Worm (Caenorhabditis elegans) whole organism, mixed stage, embryonic: Measurements from ENCODE around the gene Y46G5A.14.

Experiments used
- bed-3 ChIP-seq: fragments of 200-800 bp; sonication (Bioruptor generic); optimal IDR thresholded peaks from 3 replicates; lab custom pipeline; 2018; ENCODE audit warnings: mild to moderate bottlenecking, missing genetic modification characterization, moderate library complexity, missing compliant biosample characterization
- ceh-39 ChIP-seq: fragments of 150-350 bp; optimal IDR thresholded peaks from 2 replicates; lab custom pipeline; 2014; ENCODE audit warnings: missing biosample characterization, missing genetic modification characterization
- ceh-83 ChIP-seq: fragments of 200-800 bp; sonication (Bioruptor generic); optimal IDR thresholded peaks from 2 replicates; lab custom pipeline; 2018; ENCODE audit warnings: mild to moderate bottlenecking, missing genetic modification characterization, missing compliant biosample characterization
- cnd-1 ChIP-seq: fragments of 200-800 bp; sonication (Bioruptor generic); optimal IDR thresholded peaks from 2 replicates; lab custom pipeline; 2018; ENCODE audit warnings: mild to moderate bottlenecking, missing genetic modification characterization, missing compliant biosample characterization
- lsy-2 ChIP-seq: fragments of 150-350 bp; optimal IDR thresholded peaks from 2 replicates; lab custom pipeline; 2014; ENCODE audit warnings: missing biosample characterization, missing genetic modification characterization
- nhr-12 ChIP-seq: fragments of 150-350 bp; optimal IDR thresholded peaks from 2 replicates; lab custom pipeline; 2014; ENCODE audit warnings: missing biosample characterization, missing genetic modification characterization
- nhr-237 ChIP-seq: fragments of 150-350 bp; optimal IDR thresholded peaks from 2 replicates; lab custom pipeline; 2014; ENCODE audit warnings: missing biosample characterization, missing genetic modification characterization
- nhr-28 ChIP-seq: fragments of 150-350 bp; optimal IDR thresholded peaks from 2 replicates; lab custom pipeline; 2014; ENCODE audit warnings: missing biosample characterization, missing genetic modification characterization
- nhr-76 ChIP-seq: sonication (generic microtip); optimal IDR thresholded peaks from 2 replicates; lab custom pipeline; 2017; ENCODE audit warnings: missing biosample characterization, missing genetic modification characterization
- pha-4 ChIP-seq: fragments of 150-350 bp; optimal IDR thresholded peaks from 2 replicates; lab custom pipeline; 2018; ENCODE audit warnings: missing biosample characterization, missing genetic modification reagents, missing genetic modification characterization
- snpc-4 ChIP-seq: fragments of 150-350 bp; optimal IDR thresholded peaks from 2 replicates; lab custom pipeline; 2014; ENCODE audit warnings: missing biosample characterization, missing genetic modification characterization
- unc-39 ChIP-seq: fragments of 150-350 bp; optimal IDR thresholded peaks from 2 replicates; lab custom pipeline; 2014; ENCODE audit warnings: missing biosample characterization, missing genetic modification characterization
- ztf-11 ChIP-seq: fragments of 150-350 bp; optimal IDR thresholded peaks from 2 replicates; lab custom pipeline; 2014; ENCODE audit warnings: missing biosample characterization, missing genetic modification characterization

DNA sequence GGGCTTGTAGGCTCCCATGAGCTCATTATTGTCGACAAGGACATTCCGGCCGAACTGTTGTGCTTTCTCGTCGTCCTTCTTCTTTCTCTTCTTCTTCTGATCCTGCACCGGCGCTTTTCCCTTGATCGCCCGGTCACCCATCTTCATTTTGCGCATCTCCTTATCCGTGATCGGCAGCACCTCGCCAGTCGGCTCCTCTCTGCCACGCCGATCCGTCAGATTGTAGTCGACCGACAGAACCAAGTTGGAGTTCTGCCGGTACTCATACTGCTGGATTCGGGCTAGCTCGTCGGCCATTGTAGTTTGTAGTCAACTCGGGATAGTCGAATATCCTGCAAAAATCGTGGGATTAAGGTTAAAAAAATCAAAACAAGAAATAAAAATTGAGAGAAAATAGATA lies 37.9 kb upstream of the Y46G5A.14 start, which contains the start of gene snrp-200:
- no peak for TF ChIP-seq bed-3 (GFP tag; lab: Kevin White, UChicago)
- TF ChIP-seq ceh-39: no peak
- TF ChIP-seq lsy-2 (tag; lab: Kevin White, UChicago): no peak
- TF ChIP-seq cnd-1 (tag; lab: Kevin White, UChicago): no peak
- TF ChIP-seq ceh-83 (GFP tag; lab: Kevin White, UChicago): no peak
- no peak for TF ChIP-seq nhr-28 (tag; lab: Kevin White, UChicago)
- TF ChIP-seq nhr-76 (tag; lab: Kevin White, UChicago): no peak
- no peak for TF ChIP-seq snpc-4
- no peak for TF ChIP-seq nhr-237 (tag; lab: Kevin White, UChicago)
- no peak for TF ChIP-seq unc-39
- no peak for TF ChIP-seq nhr-12 (tag; lab: Kevin White, UChicago)
- TF ChIP-seq pha-4: no peak
- TF ChIP-seq ztf-11 (tag; lab: Kevin White, UChicago): no peak
